Worm (Caenorhabditis elegans) whole organism, L2 larva: ENCODE measurements around the gene T07E3.2.

ENCODE experiments used
- ceh-82 ChIP-seq: fragments of 150-350 bp; optimal IDR thresholded peaks from 2 replicates; lab custom pipeline; 2014; ENCODE audit warnings: missing biosample characterization, missing genetic modification characterization
- nhr-12 ChIP-seq: fragments of 150-350 bp; optimal IDR thresholded peaks from 2 replicates; lab custom pipeline; 2014; ENCODE audit warnings: missing biosample characterization, missing genetic modification characterization
- snpc-4 ChIP-seq: fragments of 150-350 bp; optimal IDR thresholded peaks from 2 replicates; lab custom pipeline; 2014; ENCODE audit warnings: missing biosample characterization, missing genetic modification characterization
- unc-39 ChIP-seq: fragments of 150-350 bp; optimal IDR thresholded peaks from 2 replicates; lab custom pipeline; 2014; ENCODE audit warnings: missing biosample characterization, missing genetic modification characterization

- TF ChIP-seq nhr-12, result no peak
- TF ChIP-seq ceh-82 (tag; lab: Kevin White, UChicago), result no peak
- TF ChIP-seq snpc-4 (tag; lab: Kevin White, UChicago), result no peak
- no peak for TF ChIP-seq unc-39 (tag; lab: Kevin White, UChicago)
Observed at ce11 chrIII:6891560-6891959, 14.9 kb upstream of the T07E3.2 start, which contains the start of gene K04C2.5.
